Worm (Caenorhabditis elegans) whole organism, L4 larva: ENCODE results near the gene zzz-1.
A peak's percentile ranks its signal among the peaks of the same experiment; 100 is the strongest.

Experiments used
- F26F4.8 ChIP-seq: fragments of 200-800 bp; sonication (Bioruptor generic); conservative IDR thresholded peaks from 2 replicates; pipeline ENCODE4 v1.3.6; 2022; ENCODE audit warnings: missing genetic modification characterization, missing compliant biosample characterization
- F49E8.2 ChIP-seq: sonication (generic microtip); optimal IDR thresholded peaks from 2 replicates; lab custom pipeline; 2016; ENCODE audit warnings: missing compliant biosample characterization, mild to moderate bottlenecking, missing genetic modification characterization, borderline replicate concordance
- T26A8.4 ChIP-seq: fragments of 200-800 bp; sonication (Bioruptor generic); IDR thresholded peaks from 2 replicates; pipeline ENCODE4 v1.3.6; 2022; ENCODE audit warnings: missing genetic modification characterization, missing compliant biosample characterization
- Y105C5A.15 ChIP-seq: fragments of 200-800 bp; sonication (Bioruptor generic); IDR thresholded peaks from 2 replicates; pipeline ENCODE4 v1.3.6; 2022; ENCODE audit warnings: missing genetic modification characterization, missing compliant biosample characterization
- Y48G9A.11 ChIP-seq: fragments of 200-800 bp; sonication (Bioruptor generic); IDR thresholded peaks from 2 replicates; pipeline ENCODE4 v1.3.6; 2022; ENCODE audit warnings: missing genetic modification reagents, missing genetic modification characterization, missing compliant biosample characterization
- Y5F2A.4 ChIP-seq: fragments of 200-800 bp; sonication (Bioruptor generic); optimal IDR thresholded peaks from 2 replicates; lab custom pipeline; 2018; ENCODE audit warnings: mild to moderate bottlenecking, missing genetic modification characterization, missing compliant biosample characterization
- ZK546.5 ChIP-seq, 2 experiments: sonication (generic microtip); optimal IDR thresholded peaks; 2 replicates each; lab custom pipeline; 2017; ENCODE audit warnings: missing biosample characterization in 2 of 2, missing genetic modification characterization in 2 of 2
- aha-1 ChIP-seq: fragments of 150-350 bp; peaks from one replicate; lab custom pipeline; 2014; ENCODE audit warnings: missing biosample characterization, missing genetic modification characterization
- ama-1 ChIP-seq: fragments of 150-350 bp; optimal IDR thresholded peaks from 2 replicates; lab custom pipeline; 2014; ENCODE audit warnings: inconsistent platforms, mixed read lengths
- ceh-44 ChIP-seq: fragments of 200-800 bp; sonication (Bioruptor generic); IDR thresholded peaks from 2 replicates; pipeline ENCODE4 v1.3.6; 2022; ENCODE audit warnings: missing genetic modification reagents, missing genetic modification characterization, missing compliant biosample characterization
- ceh-62 ChIP-seq: sonication (generic microtip); optimal IDR thresholded peaks from 2 replicates; lab custom pipeline; 2017; ENCODE audit warnings: missing biosample characterization, missing genetic modification characterization
- ceh-82 ChIP-seq: sonication (generic microtip); optimal IDR thresholded peaks from 2 replicates; lab custom pipeline; 2017; ENCODE audit warnings: missing biosample characterization, missing genetic modification characterization
- ces-1 ChIP-seq: fragments of 150-350 bp; sonication (generic microtip); optimal IDR thresholded peaks from 4 replicates; lab custom pipeline; 2014; ENCODE audit warnings: missing biosample characterization, missing genetic modification reagents, missing genetic modification characterization
- cey-2 ChIP-seq: sonication (generic microtip); optimal IDR thresholded peaks from 3 replicates; lab custom pipeline; 2017; ENCODE audit warnings: missing genetic modification characterization, mild to moderate bottlenecking, missing compliant biosample characterization, antibody characterized with exemption, borderline replicate concordance; ENCODE audit not compliant: insufficient read depth
- ctbp-1 ChIP-seq: fragments of 200-800 bp; sonication (Bioruptor generic); IDR thresholded peaks from 2 replicates; pipeline ENCODE4 v1.3.6; 2022; ENCODE audit warnings: missing genetic modification reagents, missing genetic modification characterization, missing compliant biosample characterization
- daf-16 ChIP-seq, 3 experiments: sonication (generic microtip); optimal IDR thresholded peaks; 2 replicates each; lab custom pipeline; 2016 to 2017; ENCODE audit warnings: missing genetic modification characterization in 3 of 3, missing genetic modification reagents in 3 of 3, mild to moderate bottlenecking in 2 of 3, missing compliant biosample characterization in 2 of 3, missing biosample characterization in 1 of 3, moderate library complexity in 1 of 3
- dmd-9 ChIP-seq: fragments of 200-800 bp; sonication (Bioruptor generic); IDR thresholded peaks from 2 replicates; pipeline ENCODE4 v1.3.6; 2022; ENCODE audit warnings: missing genetic modification reagents, missing genetic modification characterization, missing compliant biosample characterization
- dve-1 ChIP-seq: sonication (generic microtip); optimal IDR thresholded peaks from 2 replicates; lab custom pipeline; 2017; ENCODE audit warnings: antibody characterized with exemption, mild to moderate bottlenecking, missing genetic modification characterization, missing compliant biosample characterization; ENCODE audit not compliant: insufficient read depth
- gei-8 ChIP-seq: fragments of 200-800 bp; sonication (Bioruptor generic); optimal IDR thresholded peaks from 2 replicates; lab custom pipeline; 2018; ENCODE audit warnings: mild to moderate bottlenecking, missing genetic modification characterization, missing compliant biosample characterization
- hlh-11 ChIP-seq: fragments of 200-800 bp; sonication (Bioruptor generic); optimal IDR thresholded peaks from 2 replicates; lab custom pipeline; 2018; ENCODE audit warnings: mild to moderate bottlenecking, missing genetic modification characterization, missing compliant biosample characterization
- hlh-30 ChIP-seq: sonication (generic microtip); optimal IDR thresholded peaks from 2 replicates; lab custom pipeline; 2017; ENCODE audit warnings: antibody characterized with exemption, mild to moderate bottlenecking, missing genetic modification characterization, missing compliant biosample characterization; ENCODE audit not compliant: insufficient read depth
- lim-7 ChIP-seq: fragments of 200-800 bp; sonication (Bioruptor generic); IDR thresholded peaks from 2 replicates; pipeline ENCODE4 v1.3.6; 2022; ENCODE audit warnings: missing genetic modification characterization, missing compliant biosample characterization
- lin-1 ChIP-seq: fragments of 200-800 bp; sonication (Bioruptor generic); IDR thresholded peaks from 2 replicates; pipeline ENCODE4 v1.3.6; 2022; ENCODE audit warnings: missing genetic modification reagents, missing genetic modification characterization, missing compliant biosample characterization
- lin-15B ChIP-seq: fragments of 150-350 bp; sonication (generic microtip); optimal IDR thresholded peaks from 3 replicates; lab custom pipeline; 2014; ENCODE audit warnings: missing biosample characterization, missing genetic modification characterization
- lin-29 ChIP-seq: fragments of 200-800 bp; sonication (Bioruptor generic); IDR thresholded peaks from 2 replicates; pipeline ENCODE4 v1.3.6; 2022; ENCODE audit warnings: missing genetic modification reagents, missing genetic modification characterization, missing compliant biosample characterization
- madf-9 ChIP-seq: fragments of 200-800 bp; sonication (Bioruptor generic); conservative IDR thresholded peaks from 2 replicates; pipeline ENCODE4 v1.3.6; 2022; ENCODE audit warnings: missing genetic modification reagents, missing genetic modification characterization, missing compliant biosample characterization
- mdl-1 ChIP-seq, 2 experiments: fragments of 150-350 bp in 1 of 2; sonication (generic microtip) in 1 of 2; optimal IDR thresholded peaks; 2 replicates each; lab custom pipeline; 2014 to 2017; ENCODE audit warnings: missing biosample characterization in 2 of 2, missing genetic modification characterization in 2 of 2
- mes-2 ChIP-seq: sonication (generic microtip); optimal IDR thresholded peaks from 2 replicates; lab custom pipeline; 2016; ENCODE audit warnings: missing genotype, mild to moderate bottlenecking, missing genetic modification characterization, missing compliant biosample characterization; ENCODE audit not compliant: poor library complexity, severe bottlenecking
- mxl-3 ChIP-seq: fragments of 200-800 bp; sonication (Bioruptor generic); optimal IDR thresholded peaks from 2 replicates; lab custom pipeline; 2018; ENCODE audit warnings: mild to moderate bottlenecking, missing genetic modification characterization, missing compliant biosample characterization
- nhr-10 ChIP-seq: fragments of 150-350 bp; optimal IDR thresholded peaks from 2 replicates; lab custom pipeline; 2014; ENCODE audit warnings: missing biosample characterization, missing genetic modification characterization
- nhr-102 ChIP-seq: sonication (generic microtip); optimal IDR thresholded peaks from 2 replicates; lab custom pipeline; 2016; ENCODE audit warnings: mild to moderate bottlenecking, missing genetic modification characterization, moderate library complexity, missing compliant biosample characterization
- nhr-11 ChIP-seq: fragments of 150-350 bp; optimal IDR thresholded peaks from 2 replicates; lab custom pipeline; 2014; ENCODE audit warnings: missing biosample characterization, missing genetic modification characterization
- nhr-237 ChIP-seq: sonication (generic microtip); optimal IDR thresholded peaks from 2 replicates; lab custom pipeline; 2017; ENCODE audit warnings: missing biosample characterization, missing genetic modification characterization
- nhr-25 ChIP-seq: sonication (generic microtip); optimal IDR thresholded peaks from 2 replicates; lab custom pipeline; 2017; ENCODE audit warnings: missing genetic modification characterization, mild to moderate bottlenecking, missing compliant biosample characterization, antibody characterized with exemption, moderate library complexity, borderline replicate concordance; ENCODE audit not compliant: insufficient read depth
- nhr-28 ChIP-seq: fragments of 150-350 bp; optimal IDR thresholded peaks from 2 replicates; lab custom pipeline; 2014; ENCODE audit warnings: missing biosample characterization, missing genetic modification characterization
- nhr-41 ChIP-seq: fragments of 200-800 bp; sonication (Bioruptor generic); IDR thresholded peaks from 2 replicates; pipeline ENCODE4 v1.3.6; 2022; ENCODE audit warnings: missing genetic modification reagents, missing genetic modification characterization, missing compliant biosample characterization
- nhr-42 ChIP-seq: fragments of 200-800 bp; sonication (Bioruptor generic); IDR thresholded peaks from 2 replicates; pipeline ENCODE4 v1.3.6; 2022; ENCODE audit warnings: missing genetic modification characterization, missing compliant biosample characterization
- nhr-77 ChIP-seq: fragments of 150-350 bp; optimal IDR thresholded peaks from 2 replicates; lab custom pipeline; 2014; ENCODE audit warnings: missing biosample characterization, missing genetic modification characterization
- pqm-1 ChIP-seq: sonication (generic microtip); optimal IDR thresholded peaks from 2 replicates; lab custom pipeline; 2017; ENCODE audit warnings: missing biosample characterization, missing genetic modification characterization
- rbr-2 ChIP-seq: sonication (generic microtip); optimal IDR thresholded peaks from 2 replicates; lab custom pipeline; 2016; ENCODE audit warnings: missing genotype, missing genetic modification characterization, missing compliant biosample characterization
- set-16 ChIP-seq: fragments of 200-800 bp; sonication (Bioruptor generic); IDR thresholded peaks from 2 replicates; pipeline ENCODE4 v1.3.6; 2022; ENCODE audit warnings: missing genetic modification reagents, missing genetic modification characterization, missing compliant biosample characterization
- skn-1 ChIP-seq: fragments of 150-350 bp; optimal IDR thresholded peaks from 2 replicates; lab custom pipeline; 2014; ENCODE audit warnings: missing biosample characterization, missing genetic modification characterization
- snpc-1.2 ChIP-seq: fragments of 200-800 bp; sonication (Bioruptor generic); IDR thresholded peaks from 2 replicates; pipeline ENCODE4 v1.3.6; 2022; ENCODE audit warnings: missing genetic modification reagents, missing genetic modification characterization, missing compliant biosample characterization
- unc-39 ChIP-seq: sonication (generic microtip); optimal IDR thresholded peaks from 2 replicates; lab custom pipeline; 2017; ENCODE audit warnings: missing biosample characterization, missing genetic modification characterization
- vab-7 ChIP-seq: fragments of 200-800 bp; sonication (Bioruptor generic); IDR thresholded peaks from 2 replicates; pipeline ENCODE4 v1.3.6; 2022; ENCODE audit warnings: missing genetic modification reagents, missing genetic modification characterization, missing compliant biosample characterization
- zip-2 ChIP-seq: fragments of 150-350 bp; optimal IDR thresholded peaks from 2 replicates; lab custom pipeline; 2014; ENCODE audit warnings: missing biosample characterization, missing genetic modification characterization

The zzz-1 gene

DNA sequence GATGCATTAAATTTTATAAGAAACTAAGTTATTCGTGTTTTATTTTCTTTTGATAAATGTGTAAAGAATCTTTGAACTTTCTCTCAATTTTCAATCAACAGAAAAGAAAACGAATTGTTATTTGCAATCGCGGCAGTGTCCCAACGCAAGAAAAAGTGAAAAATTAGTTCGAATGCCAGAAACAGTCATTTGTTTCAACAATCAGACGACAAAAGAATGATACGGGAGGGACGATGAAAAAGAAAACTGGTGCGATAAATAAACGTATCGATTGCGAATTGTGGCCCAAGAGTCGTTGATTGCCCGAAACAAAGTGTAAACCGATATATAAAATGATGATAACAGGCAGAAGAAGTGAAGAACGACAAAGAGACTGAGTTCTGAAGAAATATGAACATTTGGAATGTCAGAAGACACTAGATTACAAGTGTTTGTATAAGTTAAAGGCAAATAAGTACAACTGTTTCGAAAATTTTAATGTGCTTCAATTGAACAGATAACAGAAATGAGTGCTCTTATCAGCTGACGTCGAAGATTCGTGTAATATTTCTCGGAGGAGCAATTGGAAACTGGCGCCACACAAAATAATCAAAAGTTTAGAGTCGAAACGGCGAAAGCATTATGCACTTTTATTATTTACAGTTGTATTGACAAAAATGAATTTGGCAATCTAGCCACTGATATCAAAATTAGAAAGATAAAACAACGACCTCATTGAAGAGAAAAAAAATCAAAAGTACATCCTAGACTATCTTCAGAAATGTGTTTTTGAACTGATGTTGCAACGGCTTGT lies 31.0 kb downstream of the zzz-1 start (continued):
- TF ChIP-seq gei-8 (GFP tag; lab: Kevin White, UChicago) = no peak
- TF ChIP-seq nhr-25 = no peak
- no peak for TF ChIP-seq lin-15B (tag; lab: Kevin White, UChicago)
- TF ChIP-seq ceh-44 (GFP tag; lab: Robert Waterston, UW) = no peak
- TF ChIP-seq F26F4.8 = no peak
- TF ChIP-seq madf-9 (GFP tag; lab: Robert Waterston, UW) = no peak
- no peak for TF ChIP-seq mdl-1 (tag; optimal IDR thresholded peaks at IDR 0.05; lab: Kevin White, UChicago)
- TF ChIP-seq pqm-1 (tag; lab: Kevin White, UChicago) = peak; percentile 79
- TF ChIP-seq nhr-237 (tag; lab: Kevin White, UChicago) = no peak
- no peak for TF ChIP-seq daf-16 (GFP tag; optimal IDR thresholded peaks at IDR 0.05; lab: Kevin White, UChicago)
- TF ChIP-seq daf-16 (tag; optimal IDR thresholded peaks at IDR 0.05; lab: Kevin White, UChicago) = peak; percentile 97
- no peak for TF ChIP-seq ces-1 (GFP tag; lab: Kevin White, UChicago)
- no peak for TF ChIP-seq hlh-30 (tag; lab: Kevin White, UChicago)
- TF ChIP-seq ama-1 (lab: Kevin White, UChicago) = no peak
- TF ChIP-seq mxl-3 (GFP tag; lab: Kevin White, UChicago) = no peak
- TF ChIP-seq nhr-28 = peak; percentile 85
- TF ChIP-seq snpc-1.2 = no peak
- TF ChIP-seq nhr-102 (tag; lab: Kevin White, UChicago) = no peak
- TF ChIP-seq zip-2 (tag; lab: Kevin White, UChicago) = no peak
- TF ChIP-seq skn-1 (tag; lab: Kevin White, UChicago) = no peak
- TF ChIP-seq set-16 = no peak
- TF ChIP-seq Y5F2A.4 (GFP tag; lab: Kevin White, UChicago) = no peak
- no peak for TF ChIP-seq rbr-2 (tag; lab: Kevin White, UChicago)
- TF ChIP-seq dmd-9 = no peak
- TF ChIP-seq mes-2 (tag; lab: Kevin White, UChicago) = no peak
- TF ChIP-seq dve-1 (tag; lab: Kevin White, UChicago) = peak; percentile 45
- no peak for TF ChIP-seq Y105C5A.15 (GFP tag; lab: Robert Waterston, UW)
- 0 out of 2 replicates have a peak, but pooled peaks have one; percentile 29 for TF ChIP-seq lin-1 (GFP tag; lab: Robert Waterston, UW)
- TF ChIP-seq ZK546.5 (tag; optimal IDR thresholded peaks at IDR 0.05; lab: Kevin White, UChicago) = no peak
- no peak for TF ChIP-seq lim-7 (GFP tag; lab: Robert Waterston, UW)
- no peak for TF ChIP-seq ctbp-1
- no peak for TF ChIP-seq ceh-82 (tag; lab: Kevin White, UChicago)
- no peak for TF ChIP-seq unc-39
- TF ChIP-seq nhr-10 (tag; lab: Kevin White, UChicago) = no peak
- TF ChIP-seq hlh-11 (tag; lab: Kevin White, UChicago) = peak; percentile 84
- TF ChIP-seq aha-1 (tag; lab: Kevin White, UChicago) = peak; percentile 78
- TF ChIP-seq nhr-42 (GFP tag; lab: Robert Waterston, UW) = no peak
- TF ChIP-seq ceh-62 (tag; lab: Kevin White, UChicago) = no peak
- no peak for TF ChIP-seq nhr-11
- TF ChIP-seq cey-2 (tag; lab: Kevin White, UChicago) = no peak
- TF ChIP-seq lin-29 = no peak
- peak; percentile 53 for TF ChIP-seq nhr-77 (tag; lab: Kevin White, UChicago)
- TF ChIP-seq T26A8.4 (GFP tag; lab: Robert Waterston, UW) = no peak
- TF ChIP-seq vab-7 (GFP tag; lab: Robert Waterston, UW) = no peak
- no peak for TF ChIP-seq Y48G9A.11 (GFP tag; lab: Robert Waterston, UW)
- TF ChIP-seq nhr-41 = no peak
- no peak for TF ChIP-seq F49E8.2 (tag; lab: Kevin White, UChicago)
- TF ChIP-seq, all 104 proteins: peak for 11
